Fruit fly (Drosophila melanogaster): Measurements from ENCODE around the gene ScsbetaA.

DNA sequence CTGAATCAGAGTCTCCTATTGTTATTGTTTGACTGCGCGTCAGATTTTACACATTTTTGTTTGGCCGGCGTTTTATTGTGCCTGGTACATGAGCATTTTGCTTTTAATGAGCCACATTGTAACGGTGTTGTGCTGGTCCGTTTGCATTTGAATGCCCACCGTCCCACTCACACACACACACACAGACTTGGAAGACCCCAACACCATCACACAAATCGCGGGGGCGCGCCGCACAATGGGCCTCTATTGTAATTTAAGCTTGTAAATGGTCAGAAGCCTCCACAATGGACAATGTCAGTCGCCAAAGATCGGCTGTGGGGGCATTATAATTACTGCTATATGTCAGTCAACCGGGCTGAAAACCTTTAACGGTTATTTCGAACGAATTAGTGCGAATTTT is 17.8 kb downstream of the ScsbetaA start:
- TF ChIP-seq psq (optimal IDR thresholded peaks at IDR 0.05) (no peak), EcR (GFP tag; optimal IDR thresholded peaks at IDR 0.05) (no peak), pan (optimal IDR thresholded peaks at IDR 0.05) (no peak), CG8478 (optimal IDR thresholded peaks at IDR 0.05) (no peak), Dll (optimal IDR thresholded peaks at IDR 0.05) (no peak)

All from whole organism.